Worm (Caenorhabditis elegans) whole organism, young adult: ENCODE measurements around the gene T25D3.3.

Source experiments
- cebp-2 ChIP-seq: fragments of 200-800 bp; sonication (Bioruptor generic); IDR thresholded peaks from 2 replicates; pipeline ENCODE4 v1.3.6; 2022; ENCODE audit warnings: missing genetic modification characterization, missing compliant biosample characterization
- mcd-1 ChIP-seq: fragments of 200-800 bp; sonication (Bioruptor generic); IDR thresholded peaks from 2 replicates; pipeline ENCODE4 v1.3.6; 2022; ENCODE audit warnings: missing genetic modification reagents, missing genetic modification characterization, missing compliant biosample characterization

DNA sequence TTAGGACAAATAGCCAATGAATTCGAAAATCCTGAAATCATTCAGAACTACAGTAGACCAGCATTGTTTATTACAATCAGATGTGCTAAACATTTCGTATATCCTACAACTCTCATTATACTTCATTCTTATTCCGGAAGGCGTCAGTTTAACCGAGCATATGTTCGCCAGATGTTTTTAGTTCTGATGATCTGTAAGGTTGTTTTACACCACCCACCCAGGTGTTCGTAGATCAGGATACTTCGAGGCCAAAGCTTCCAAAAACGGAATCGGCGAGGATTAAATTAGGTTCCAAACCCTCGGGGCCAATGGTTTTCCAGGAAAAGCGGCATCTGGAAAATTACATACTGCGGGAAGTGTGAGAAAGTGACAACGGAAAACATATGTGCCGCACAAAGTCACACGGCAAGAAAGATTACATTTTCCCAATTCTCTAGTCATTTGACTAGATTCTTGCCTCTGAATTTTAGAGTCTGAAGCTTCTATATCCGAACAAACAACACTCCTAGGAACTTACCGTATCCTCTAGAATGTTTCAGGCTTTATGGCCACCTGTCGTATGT is 8.3 kb downstream of the T25D3.3 start:
- no peak for TF ChIP-seq mcd-1 (GFP tag; lab: Robert Waterston, UW)
- TF ChIP-seq cebp-2 (GFP tag; lab: Robert Waterston, UW), result no peak
